Worm (Caenorhabditis elegans) whole organism, late embryonic: ENCODE results near the gene ect-2.

Source experiments
- F13H6.1 ChIP-seq: sonication (generic microtip); optimal IDR thresholded peaks from 2 replicates; lab custom pipeline; 2016; ENCODE audit warnings: missing genetic modification characterization, missing compliant biosample characterization
- K02D7.2 ChIP-seq: sonication (generic microtip); optimal IDR thresholded peaks from 2 replicates; lab custom pipeline; 2017; ENCODE audit warnings: mild to moderate bottlenecking, missing genetic modification characterization, missing compliant biosample characterization
- Y22D7AL.16 ChIP-seq: sonication (generic microtip); optimal IDR thresholded peaks from 2 replicates; lab custom pipeline; 2016; ENCODE audit warnings: missing genetic modification characterization, missing compliant biosample characterization
- ama-1 ChIP-seq: fragments of 150-350 bp; optimal IDR thresholded peaks from 2 replicates; lab custom pipeline; 2014
- ceh-6 ChIP-seq: fragments of 200-800 bp; sonication (Bioruptor generic); optimal IDR thresholded peaks from 2 replicates; lab custom pipeline; 2018; ENCODE audit warnings: mild to moderate bottlenecking, missing genetic modification characterization, missing compliant biosample characterization
- dve-1 ChIP-seq: sonication (generic microtip); optimal IDR thresholded peaks from 2 replicates; lab custom pipeline; 2017; ENCODE audit warnings: antibody characterized with exemption, mild to moderate bottlenecking, missing genetic modification characterization, missing compliant biosample characterization
- fkh-10 ChIP-seq: fragments of 150-350 bp; optimal IDR thresholded peaks from 2 replicates; lab custom pipeline; 2014; ENCODE audit warnings: missing biosample characterization, missing genetic modification reagents, missing genetic modification characterization
- hlh-30 ChIP-seq: sonication (generic microtip); optimal IDR thresholded peaks from 2 replicates; lab custom pipeline; 2017; ENCODE audit warnings: antibody characterized with exemption, missing genetic modification characterization, missing compliant biosample characterization; ENCODE audit not compliant: insufficient read depth
- hlh-8 ChIP-seq: sonication (generic microtip); optimal IDR thresholded peaks from 2 replicates; lab custom pipeline; 2016; ENCODE audit warnings: missing genotype, missing genetic modification characterization, missing compliant biosample characterization
- nfya-1 ChIP-seq: sonication (generic microtip); optimal IDR thresholded peaks from 2 replicates; lab custom pipeline; 2017; ENCODE audit warnings: missing genetic modification characterization, mild to moderate bottlenecking, missing compliant biosample characterization, antibody characterized with exemption, moderate library complexity
- pag-3 ChIP-seq: sonication (generic microtip); optimal IDR thresholded peaks from 2 replicates; lab custom pipeline; 2016; ENCODE audit warnings: missing compliant biosample characterization, missing genetic modification characterization, borderline replicate concordance
- pha-2 ChIP-seq: sonication (generic microtip); optimal IDR thresholded peaks from 2 replicates; lab custom pipeline; 2017; ENCODE audit warnings: mild to moderate bottlenecking, missing genetic modification characterization, missing compliant biosample characterization
- pha-4 ChIP-seq: fragments of 150-350 bp; optimal IDR thresholded peaks from 2 replicates; lab custom pipeline; 2018; ENCODE audit warnings: missing biosample characterization, missing genetic modification reagents, missing genetic modification characterization
- sox-2 ChIP-seq: fragments of 200-800 bp; sonication (Bioruptor generic); IDR thresholded peaks from 2 replicates; pipeline ENCODE4 v1.3.6; 2022; ENCODE audit warnings: missing genetic modification reagents, missing genetic modification characterization, missing compliant biosample characterization

- TF ChIP-seq pag-3 = no peak
- TF ChIP-seq dve-1 (tag; lab: Kevin White, UChicago) = peak; percentile 3
- TF ChIP-seq Y22D7AL.16 (tag; lab: Kevin White, UChicago) = no peak
- no peak for TF ChIP-seq pha-2
- TF ChIP-seq fkh-10 = no peak
- peak; percentile 44 for TF ChIP-seq hlh-30 (tag; lab: Kevin White, UChicago)
- no peak for TF ChIP-seq sox-2 (GFP tag; lab: Robert Waterston, UW)
- TF ChIP-seq F13H6.1 (tag; lab: Kevin White, UChicago) = no peak
- TF ChIP-seq ama-1 = no peak
- TF ChIP-seq pha-4 (tag; lab: Kevin White, UChicago) = no peak
- TF ChIP-seq ceh-6 (GFP tag; lab: Kevin White, UChicago) = no peak
- TF ChIP-seq hlh-8 (tag; lab: Kevin White, UChicago) = no peak
- no peak for TF ChIP-seq K02D7.2 (tag; lab: Kevin White, UChicago)
- TF ChIP-seq nfya-1 (tag; lab: Kevin White, UChicago) = peak; percentile 55
These were observed 40.3 kb upstream of the ect-2 start, which contains the start of the genes R06F6.12 and mix-1 for ce11 chrII:10824046-10824445.
